Worm (Caenorhabditis elegans): Measurements from ENCODE around the gene T20D4.15.

Gene T20D4.15

ce11 chrV:3424341-3424740 is 29.8 kb upstream of the T20D4.15 start, which contains the start of gene srab-21:
Gene srab-21, minus strand, starts transcription at chrV:3424441.
- TF ChIP-seq ztf-4 (tag; optimal IDR thresholded peaks at IDR 0.05) (no peak), efl-1 (optimal IDR thresholded peaks at IDR 0.05) (no peak), efl-1 (GFP tag; optimal IDR thresholded peaks at IDR 0.05 in 1 of 2) (peak in 1 of 2 experiments; percentile 56)

ce11 chrV:3417928-3418327 is 23.4 kb upstream of the T20D4.15 start, which contains the start of gene T20D4.3:
Gene T20D4.3, plus strand, starts transcription at chrV:3418228.
- TF ChIP-seq aha-1 (tag; optimal IDR thresholded peaks at IDR 0.05) (no peak), nhr-28 (tag; optimal IDR thresholded peaks at IDR 0.05) (no peak), lin-13 (GFP tag; optimal IDR thresholded peaks at IDR 0.05) (no peak), ceh-88 (GFP tag; IDR thresholded peaks at IDR 0.05) (no peak), ztf-11 (tag; optimal IDR thresholded peaks at IDR 0.05) (no peak), elt-2 (tag; optimal IDR thresholded peaks at IDR 0.05) (no peak), unc-130 (tag; optimal IDR thresholded peaks at IDR 0.05) (no peak), nhr-47 (tag; optimal IDR thresholded peaks at IDR 0.05) (no peak), mef-2 (tag; optimal IDR thresholded peaks at IDR 0.05) (no peak), mab-9 (GFP tag; IDR thresholded peaks at IDR 0.05) (no peak)

ce11 chrV:3413010-3413409 is 18.5 kb upstream of the T20D4.15 start, which contains the start of gene txt-11:
Gene txt-11, plus strand, starts transcription at chrV:3413310.
- TF ChIP-seq xbp-1 (tag; optimal IDR thresholded peaks at IDR 0.05) (no peak), efl-1 (optimal IDR thresholded peaks at IDR 0.05) (no peak), efl-1 (GFP tag; optimal IDR thresholded peaks at IDR 0.05 in 1 of 2) (peak in 1 of 2 experiments; percentile 6)

- TF ChIP-seq rnt-1 (tag; optimal IDR thresholded peaks at IDR 0.05) (peak; percentile 30), zip-4 (GFP tag; optimal IDR thresholded peaks at IDR 0.05) (no peak), swsn-7 (tag; optimal IDR thresholded peaks at IDR 0.05) (no peak), lin-35 (GFP tag; optimal IDR thresholded peaks at IDR 0.05) (no peak), skn-1 (tag; optimal IDR thresholded peaks at IDR 0.05) (no peak), ces-1 (GFP tag; optimal IDR thresholded peaks at IDR 0.05) (no peak), nhr-237 (tag; optimal IDR thresholded peaks at IDR 0.05) (no peak), alr-1 (tag; optimal IDR thresholded peaks at IDR 0.05; ENCODE audit: borderline replicate concordance) (no peak), ceh-82 (tag; optimal IDR thresholded peaks at IDR 0.05) (peak in 1 of 3 experiments; percentile 30), unc-62 (GFP tag; optimal IDR thresholded peaks at IDR 0.05) (no peak), pag-3 (tag; optimal IDR thresholded peaks at IDR 0.05; ENCODE audit: borderline replicate concordance, insufficient read depth) (no peak), nhr-12 (tag; optimal IDR thresholded peaks at IDR 0.05) (no peak), nhr-85 (tag) (peak; percentile 86), lin-13 (GFP tag; optimal IDR thresholded peaks at IDR 0.05) (no peak), nhr-47 (tag; optimal IDR thresholded peaks at IDR 0.05) (no peak), nhr-20 (tag; optimal IDR thresholded peaks at IDR 0.05) (peak; percentile 26), fos-1 (tag; optimal IDR thresholded peaks at IDR 0.05) (no peak), lir-3 (tag; optimal IDR thresholded peaks at IDR 0.05; ENCODE audit: poor library complexity) (no peak), F16B12.6 (tag; optimal IDR thresholded peaks at IDR 0.05) (no peak), nhr-84 (tag; optimal IDR thresholded peaks at IDR 0.05) (no peak), mef-2 (tag; optimal IDR thresholded peaks at IDR 0.05) (no peak), ztf-11 (tag; optimal IDR thresholded peaks at IDR 0.05) (no peak), mep-1 (tag; optimal IDR thresholded peaks at IDR 0.05) (peak; percentile 38), C16A3.4 (tag; optimal IDR thresholded peaks at IDR 0.05) (no peak), nhr-19 (GFP tag; conservative IDR thresholded peaks at IDR 0.05) (peak; percentile 8; the same call in 1 of the 2 replicates), nhr-90 (tag; optimal IDR thresholded peaks at IDR 0.05; ENCODE audit: poor library complexity) (no peak), tlp-1 (tag; optimal IDR thresholded peaks at IDR 0.05) (no peak), snpc-4 (tag; optimal IDR thresholded peaks at IDR 0.05) (no peak), nhr-28 (tag; optimal IDR thresholded peaks at IDR 0.05) (no peak), lin-14 (GFP tag; optimal IDR thresholded peaks at IDR 0.05) (peak; percentile 84), egl-13 (tag; optimal IDR thresholded peaks at IDR 0.05) (no peak), blmp-1 (tag; optimal IDR thresholded peaks at IDR 0.05) (peak; percentile 38), snu-23 (GFP tag; optimal IDR thresholded peaks at IDR 0.05) (no peak)
Observed at ce11 chrV:3410098-3410570, 15.6 kb upstream of the T20D4.15 start, which contains the start of gene arrd-22. Gene arrd-22, plus strand, starts transcription at chrV:3410520.

Measured in whole organism, L1 larva.